Fruit fly (Drosophila melanogaster) whole organism, embryonic: ENCODE data around the gene CG14818.
A peak's percentile ranks its signal among the peaks of the same experiment; 100 is the strongest.

Experiments used
- Adf1 ChIP-seq: fragments of 200-800 bp; sonication (Bioruptor generic); IDR thresholded peaks from 2 replicates; pipeline ENCODE4 v1.3.6; 2022; ENCODE audit warnings: missing biosample characterization, missing genetic modification characterization
- Bgb ChIP-seq: fragments of 200-800 bp; sonication (Bioruptor generic); IDR thresholded peaks from 2 replicates; pipeline ENCODE4 v1.3.6; 2022; ENCODE audit warnings: missing biosample characterization, missing genetic modification characterization; ENCODE audit not compliant: partially characterized antibody
- CG14710 ChIP-seq: fragments of 200-800 bp; sonication (Bioruptor generic); optimal IDR thresholded peaks from 3 replicates; lab custom pipeline; 2019; ENCODE audit warnings: missing biosample characterization, mild to moderate bottlenecking, missing genetic modification characterization, moderate library complexity
- CG15269 ChIP-seq: fragments of 200-800 bp; sonication (Bioruptor generic); optimal IDR thresholded peaks from 2 replicates; lab custom pipeline; 2018; ENCODE audit warnings: missing biosample characterization, mild to moderate bottlenecking, missing genetic modification characterization, moderate library complexity
- CG17328 ChIP-seq: fragments of 200-800 bp; sonication (Bioruptor generic); IDR thresholded peaks from 2 replicates; pipeline ENCODE4 v1.3.6; 2022; ENCODE audit warnings: missing biosample characterization, missing genetic modification characterization
- CG2120 ChIP-seq: fragments of 200-800 bp; sonication (Bioruptor generic); optimal IDR thresholded peaks from 3 replicates; lab custom pipeline; 2016; ENCODE audit warnings: missing biosample characterization, missing genetic modification characterization
- CG2202 ChIP-seq: fragments of 200-800 bp; sonication (Bioruptor generic); optimal IDR thresholded peaks from 2 replicates; lab custom pipeline; 2018; ENCODE audit warnings: missing biosample characterization, mild to moderate bottlenecking, missing genetic modification characterization
- CG2875 ChIP-seq: fragments of 200-800 bp; sonication (Bioruptor generic); optimal IDR thresholded peaks from 2 replicates; lab custom pipeline; 2017; ENCODE audit warnings: missing biosample characterization, mild to moderate bottlenecking, missing genetic modification characterization, missing genetic modification reagents
- CG30020 ChIP-seq: fragments of 200-800 bp; optimal IDR thresholded peaks from 2 replicates; lab custom pipeline; 2019; ENCODE audit warnings: missing biosample characterization, mild to moderate bottlenecking, missing genetic modification characterization, moderate library complexity
- CG3065 ChIP-seq: fragments of 200-800 bp; sonication (Bioruptor generic); optimal IDR thresholded peaks from 2 replicates; lab custom pipeline; 2016; ENCODE audit warnings: missing biosample characterization, missing genetic modification characterization
- CG32532 ChIP-seq: fragments of 200-800 bp; sonication (Bioruptor generic); IDR thresholded peaks from 2 replicates; pipeline ENCODE4 v1.3.6; 2022; ENCODE audit warnings: missing biosample characterization, missing genetic modification characterization
- CG32772 ChIP-seq: fragments of 200-800 bp; sonication (Bioruptor generic); IDR thresholded peaks from 2 replicates; pipeline ENCODE4 v1.3.6; 2022; ENCODE audit warnings: missing biosample characterization, missing genetic modification characterization
- CG6765 ChIP-seq: fragments of 200-800 bp; sonication (Bioruptor generic); optimal IDR thresholded peaks from 3 replicates; lab custom pipeline; 2017; ENCODE audit warnings: missing biosample characterization, mild to moderate bottlenecking, missing genetic modification characterization
- CG7745 ChIP-seq: fragments of 200-800 bp; sonication (Bioruptor generic); optimal IDR thresholded peaks from 2 replicates; lab custom pipeline; 2018; ENCODE audit warnings: missing biosample characterization, mild to moderate bottlenecking, missing genetic modification characterization, moderate library complexity
- CG9932 ChIP-seq: fragments of 200-800 bp; sonication (Bioruptor generic); IDR thresholded peaks from 2 replicates; pipeline ENCODE4 v1.3.6; 2022; ENCODE audit warnings: missing biosample characterization, missing genetic modification characterization
- CTCF ChIP-seq: fragments of 200-800 bp; sonication (Bioruptor generic); optimal IDR thresholded peaks from 2 replicates; lab custom pipeline; 2017; ENCODE audit warnings: missing biosample characterization, mild to moderate bottlenecking, missing genetic modification characterization, moderate library complexity
- Camta ChIP-seq: fragments of 200-800 bp; sonication (Bioruptor generic); optimal IDR thresholded peaks from 2 replicates; lab custom pipeline; 2016; ENCODE audit warnings: missing biosample characterization, missing genetic modification characterization
- Dbx ChIP-seq: fragments of 200-800 bp; sonication (Bioruptor generic); IDR thresholded peaks from 3 replicates; pipeline ENCODE4 v1.3.6; 2022; ENCODE audit warnings: missing biosample characterization, missing genetic modification characterization
- Doc3 ChIP-seq: fragments of 200-800 bp; sonication (Bioruptor generic); IDR thresholded peaks from 3 replicates; pipeline ENCODE4 v1.3.6; 2022; ENCODE audit warnings: missing biosample characterization, missing genetic modification characterization; ENCODE audit not compliant: partially characterized antibody
- HHEX ChIP-seq: fragments of 200-800 bp; sonication (Bioruptor generic); optimal IDR thresholded peaks from 3 replicates; lab custom pipeline; 2017; ENCODE audit warnings: missing biosample characterization, mild to moderate bottlenecking, missing genetic modification characterization, missing genetic modification reagents
- HLH4C ChIP-seq: fragments of 200-800 bp; sonication (Bioruptor generic); IDR thresholded peaks from 3 replicates; pipeline ENCODE4 v1.3.6; 2022; ENCODE audit warnings: missing biosample characterization, missing genetic modification characterization; ENCODE audit not compliant: partially characterized antibody
- HLHmδ ChIP-seq: fragments of 200-800 bp; sonication (Bioruptor generic); optimal IDR thresholded peaks from 2 replicates; lab custom pipeline; 2018; ENCODE audit warnings: missing biosample characterization, mild to moderate bottlenecking, missing genetic modification characterization, moderate library complexity
- Hmx ChIP-seq: fragments of 200-800 bp; sonication (Bioruptor generic); optimal IDR thresholded peaks from 2 replicates; lab custom pipeline; 2016; ENCODE audit warnings: missing biosample characterization, missing genetic modification characterization
- Hr39 ChIP-seq: fragments of >200 bp; optimal IDR thresholded peaks from 2 replicates; lab custom pipeline; 2017
- Hsf ChIP-seq: fragments of 200-800 bp; sonication (Bioruptor generic); optimal IDR thresholded peaks from 3 replicates; lab custom pipeline; 2016; ENCODE audit warnings: missing biosample characterization, missing genetic modification characterization
- MBD-R2 ChIP-seq: fragments of 200-800 bp; sonication (Bioruptor generic); IDR thresholded peaks from 2 replicates; pipeline ENCODE4 v1.3.6; 2022; ENCODE audit warnings: missing biosample characterization, missing genetic modification characterization
- Mes4 ChIP-seq: fragments of 200-800 bp; sonication (Bioruptor generic); optimal IDR thresholded peaks from 2 replicates; lab custom pipeline; 2016; ENCODE audit warnings: missing biosample characterization, missing genetic modification characterization
- Nf-YA ChIP-seq: fragments of 200-800 bp; sonication (Bioruptor generic); IDR thresholded peaks from 2 replicates; pipeline ENCODE4 v1.3.6; 2022; ENCODE audit warnings: missing biosample characterization, missing genetic modification characterization
- Rfx ChIP-seq: fragments of 200-800 bp; sonication (Bioruptor generic); IDR thresholded peaks from 2 replicates; pipeline ENCODE4 v1.3.6; 2022; ENCODE audit warnings: missing biosample characterization, missing genetic modification characterization
- Rx ChIP-seq: fragments of 200-800 bp; sonication (Bioruptor generic); IDR thresholded peaks from 2 replicates; pipeline ENCODE4 v1.3.6; 2022; ENCODE audit warnings: missing biosample characterization, missing genetic modification characterization
- Xrp1 ChIP-seq: fragments of 200-800 bp; sonication (Bioruptor generic); IDR thresholded peaks from 2 replicates; pipeline ENCODE4 v1.3.6; 2022; ENCODE audit warnings: missing biosample characterization, missing genetic modification characterization
- abd-A ChIP-seq: fragments of 200-800 bp; sonication (Bioruptor generic); optimal IDR thresholded peaks from 3 replicates; lab custom pipeline; 2019; ENCODE audit warnings: missing biosample characterization, mild to moderate bottlenecking, missing genetic modification characterization, moderate library complexity
- amos ChIP-seq: fragments of 200-800 bp; sonication (Bioruptor generic); IDR thresholded peaks from 2 replicates; pipeline ENCODE4 v1.3.6; 2022; ENCODE audit warnings: missing biosample characterization, missing genetic modification characterization; ENCODE audit not compliant: partially characterized antibody
- ase ChIP-seq: fragments of 200-800 bp; sonication (Bioruptor generic); IDR thresholded peaks from 3 replicates; pipeline ENCODE4 v1.3.6; 2022; ENCODE audit warnings: missing biosample characterization, missing genetic modification characterization
- br ChIP-seq: fragments of >200 bp; optimal IDR thresholded peaks from 2 replicates; lab custom pipeline; 2017
- chinmo ChIP-seq: fragments of 200-800 bp; sonication (Bioruptor generic); IDR thresholded peaks from 4 replicates; pipeline ENCODE4 v1.3.6; 2022; ENCODE audit warnings: missing biosample characterization, missing genetic modification characterization; ENCODE audit not compliant: partially characterized antibody
- chn ChIP-seq: fragments of 200-800 bp; sonication (Bioruptor generic); optimal IDR thresholded peaks from 2 replicates; lab custom pipeline; 2016; ENCODE audit warnings: missing biosample characterization, missing genetic modification characterization
- eyg ChIP-seq: fragments of 200-800 bp; sonication (Bioruptor generic); optimal IDR thresholded peaks from 3 replicates; lab custom pipeline; 2016; ENCODE audit warnings: missing biosample characterization, missing genetic modification characterization
- hb ChIP-seq: fragments of 200-800 bp; sonication (Bioruptor generic); IDR thresholded peaks from 3 replicates; pipeline ENCODE4 v1.3.6; 2022; ENCODE audit warnings: missing biosample characterization, missing genetic modification characterization; ENCODE audit not compliant: partially characterized antibody
- her ChIP-seq: fragments of 200-800 bp; sonication (Bioruptor generic); optimal IDR thresholded peaks from 2 replicates; lab custom pipeline; 2016; ENCODE audit warnings: missing biosample characterization, missing genetic modification characterization
- jing ChIP-seq: fragments of 200-800 bp; sonication (Bioruptor generic); optimal IDR thresholded peaks from 2 replicates; lab custom pipeline; 2018; ENCODE audit warnings: missing biosample characterization, mild to moderate bottlenecking, missing genetic modification characterization
- lbe ChIP-seq: fragments of 200-800 bp; sonication (Bioruptor generic); optimal IDR thresholded peaks from 2 replicates; lab custom pipeline; 2016; ENCODE audit warnings: missing biosample characterization, mild to moderate bottlenecking, missing genetic modification characterization
- maf-S ChIP-seq: fragments of 200-800 bp; sonication (Bioruptor generic); optimal IDR thresholded peaks from 2 replicates; lab custom pipeline; 2016; ENCODE audit warnings: missing biosample characterization, missing genetic modification characterization
- mam ChIP-seq: fragments of 200-800 bp; sonication (Bioruptor generic); optimal IDR thresholded peaks from 3 replicates; lab custom pipeline; 2016; ENCODE audit warnings: missing biosample characterization, missing genetic modification characterization
- mld ChIP-seq: fragments of 200-800 bp; sonication (Bioruptor generic); IDR thresholded peaks from 3 replicates; pipeline ENCODE4 v1.3.6; 2022; ENCODE audit warnings: missing biosample characterization, missing genetic modification characterization; ENCODE audit not compliant: partially characterized antibody
- nerfin-2 ChIP-seq: fragments of 200-800 bp; sonication (Bioruptor generic); IDR thresholded peaks from 2 replicates; pipeline ENCODE4 v1.3.6; 2022; ENCODE audit warnings: missing biosample characterization, missing genetic modification characterization; ENCODE audit not compliant: partially characterized antibody
- p53 ChIP-seq: fragments of 200-800 bp; sonication (Bioruptor generic); optimal IDR thresholded peaks from 2 replicates; lab custom pipeline; 2016; ENCODE audit warnings: missing biosample characterization, missing genetic modification characterization
- sens-2 ChIP-seq: fragments of 200-800 bp; sonication (Bioruptor generic); IDR thresholded peaks from 2 replicates; pipeline ENCODE4 v1.3.6; 2022; ENCODE audit warnings: missing biosample characterization, missing genetic modification characterization
- trh ChIP-seq: fragments of 200-800 bp; sonication (Bioruptor generic); optimal IDR thresholded peaks from 2 replicates; lab custom pipeline; 2016; ENCODE audit warnings: missing biosample characterization, missing genetic modification characterization
- wdn ChIP-seq: fragments of 200-800 bp; sonication (Bioruptor generic); IDR thresholded peaks from 2 replicates; pipeline ENCODE4 v1.3.6; 2022; ENCODE audit warnings: missing biosample characterization, missing genetic modification characterization
- zen ChIP-seq: fragments of 200-800 bp; sonication (Bioruptor generic); optimal IDR thresholded peaks from 3 replicates; lab custom pipeline; 2018; ENCODE audit warnings: missing biosample characterization, mild to moderate bottlenecking, missing genetic modification characterization, moderate library complexity

CG14818 gene

DNA sequence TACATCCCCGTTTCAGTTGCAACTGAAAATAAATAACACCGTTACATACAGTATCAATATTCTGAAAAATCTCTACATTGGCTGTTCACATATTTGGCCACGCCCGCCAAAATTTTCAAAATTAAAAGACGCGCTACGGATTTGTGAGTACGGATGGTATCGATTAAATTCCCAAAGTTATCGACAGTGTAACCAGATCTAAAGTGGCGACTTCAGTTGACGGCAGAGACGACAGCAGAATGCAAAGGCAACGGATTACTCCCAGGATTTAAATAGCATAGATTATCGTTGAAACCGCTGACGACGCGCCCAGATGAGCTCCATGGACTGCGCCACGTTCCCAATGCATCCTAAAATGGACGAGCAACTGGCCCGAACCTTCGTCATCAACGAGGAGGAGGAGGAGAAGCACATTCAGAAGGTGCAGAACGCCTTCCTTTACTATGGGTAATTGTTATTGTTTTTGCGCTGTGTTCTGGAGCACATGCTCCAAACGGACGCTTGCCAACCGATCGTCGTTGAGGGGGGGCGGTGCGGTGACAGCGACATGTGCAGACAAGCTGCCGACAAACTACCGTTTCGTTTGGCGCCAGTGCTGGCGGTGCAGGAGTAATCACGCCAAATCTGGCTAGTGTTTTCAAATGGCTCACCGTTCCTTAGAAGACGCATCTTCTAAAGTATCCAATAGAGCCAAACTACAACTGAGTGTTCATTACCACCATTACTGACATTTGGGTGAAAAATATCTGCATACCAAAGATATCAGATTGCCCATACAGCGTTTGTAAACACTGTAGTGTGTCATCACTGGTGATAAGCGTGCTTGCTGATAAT is 48.1 kb upstream of the CG14818 start, which contains the start of gene CG11596 (continued):
- TF ChIP-seq CG17328 (GFP tag; lab: Robert Waterston, UW): peak; percentile 46; the same call in 1 of the 2 replicates
- no peak for TF ChIP-seq jing (GFP tag; lab: Kevin White, UChicago)
- TF ChIP-seq Bgb: 0 out of 2 replicates have a peak, but pooled peaks have one; percentile 6
- no peak for TF ChIP-seq chn (GFP tag; lab: Kevin White, UChicago)
- peak; percentile 13 for TF ChIP-seq mam (GFP tag; lab: Kevin White, UChicago)
- TF ChIP-seq Hsf (GFP tag; lab: Kevin White, UChicago): peak; percentile 4
- no peak for TF ChIP-seq Mes4 (GFP tag; lab: Kevin White, UChicago)
- peak; percentile 47 for TF ChIP-seq CG2120 (GFP tag; lab: Kevin White, UChicago)
- TF ChIP-seq Hmx (GFP tag; lab: Kevin White, UChicago): no peak
- TF ChIP-seq chinmo (GFP tag; lab: Robert Waterston, UW): no peak
- peak; percentile 99 for TF ChIP-seq her (GFP tag; lab: Kevin White, UChicago)
- TF ChIP-seq HLH4C (GFP tag; lab: Robert Waterston, UW): no peak
- peak; percentile 19; the same call in 1 of the 2 replicates for TF ChIP-seq CG32532
- TF ChIP-seq HLHmδ (GFP tag; lab: Kevin White, UChicago): no peak
- TF ChIP-seq CG32772 (GFP tag; lab: Robert Waterston, UW): no peak
- TF ChIP-seq CG2875 (GFP tag; lab: Kevin White, UChicago): no peak
- TF ChIP-seq Rfx (GFP tag; lab: Robert Waterston, UW): no peak
- no peak for TF ChIP-seq trh (GFP tag; lab: Kevin White, UChicago)
- no peak for TF ChIP-seq CG7745
- no peak for TF ChIP-seq maf-S (GFP tag; lab: Kevin White, UChicago)
- no peak for TF ChIP-seq HHEX (GFP tag; lab: Kevin White, UChicago)
- TF ChIP-seq Rx: 0 out of 2 replicates have a peak, but pooled peaks have one; percentile 11
- TF ChIP-seq Xrp1 (GFP tag; lab: Robert Waterston, UW): peak; percentile 13; the same call in 1 of the 2 replicates
- TF ChIP-seq lbe (GFP tag; lab: Kevin White, UChicago): no peak
- TF ChIP-seq CG15269 (tag; lab: Kevin White, UChicago): no peak
- no peak for TF ChIP-seq Hr39 (lab: Kevin White, UChicago)
- TF ChIP-seq ase (GFP tag; lab: Robert Waterston, UW): no peak
- TF ChIP-seq Doc3 (GFP tag; lab: Robert Waterston, UW): no peak
- no peak for TF ChIP-seq CG14710
- TF ChIP-seq sens-2: no peak
- TF ChIP-seq CG2202 (tag; lab: Kevin White, UChicago): no peak
- peak; percentile 60 for TF ChIP-seq Adf1 (GFP tag; lab: Robert Waterston, UW)
- TF ChIP-seq CG6765 (GFP tag; lab: Kevin White, UChicago): no peak
- no peak for TF ChIP-seq Dbx (GFP tag; lab: Robert Waterston, UW)
- peak; percentile 34; the same call in 1 of the 2 replicates for TF ChIP-seq amos (GFP tag; lab: Robert Waterston, UW)
- peak; percentile 58 for TF ChIP-seq CG9932 (GFP tag; lab: Robert Waterston, UW)
- TF ChIP-seq zen (tag; lab: Kevin White, UChicago): no peak
- no peak for TF ChIP-seq wdn (GFP tag; lab: Robert Waterston, UW)
- peak; percentile 84 for TF ChIP-seq p53 (GFP tag; lab: Kevin White, UChicago)
- no peak for TF ChIP-seq Camta (GFP tag; lab: Kevin White, UChicago)
- no peak for TF ChIP-seq eyg (GFP tag; lab: Kevin White, UChicago)
- TF ChIP-seq MBD-R2 (GFP tag; lab: Robert Waterston, UW): peak; percentile 28
- TF ChIP-seq abd-A (tag; lab: Kevin White, UChicago): no peak
- peak; percentile 3 for TF ChIP-seq CG3065 (GFP tag; lab: Kevin White, UChicago)
- TF ChIP-seq CTCF (GFP tag; lab: Kevin White, UChicago): peak; percentile 9
- no peak for TF ChIP-seq nerfin-2 (GFP tag; lab: Robert Waterston, UW)
- no peak for TF ChIP-seq hb (GFP tag; lab: Robert Waterston, UW)
- no peak for TF ChIP-seq br (lab: Kevin White, UChicago)
- TF ChIP-seq CG30020 (tag; lab: Kevin White, UChicago): no peak
- no peak for TF ChIP-seq Nf-YA (GFP tag; lab: Robert Waterston, UW)
- TF ChIP-seq mld (GFP tag; lab: Robert Waterston, UW): no peak
